Worm (Caenorhabditis elegans) whole organism, late embryonic: ENCODE data around the gene F46C5.7.

ENCODE experiments used
- ama-1 ChIP-seq: fragments of 150-350 bp; optimal IDR thresholded peaks from 2 replicates; lab custom pipeline; 2014
- ceh-19 ChIP-seq: fragments of 200-800 bp; sonication (Bioruptor generic); optimal IDR thresholded peaks from 2 replicates; lab custom pipeline; 2018; ENCODE audit warnings: mild to moderate bottlenecking, missing genetic modification characterization, missing compliant biosample characterization
- ceh-22 ChIP-seq: sonication (generic microtip); optimal IDR thresholded peaks from 2 replicates; lab custom pipeline; 2017; ENCODE audit warnings: missing biosample characterization, missing genetic modification characterization
- lin-11 ChIP-seq: fragments of 200-800 bp; sonication (Bioruptor generic); optimal IDR thresholded peaks from 2 replicates; lab custom pipeline; 2018; ENCODE audit warnings: mild to moderate bottlenecking, missing genetic modification characterization, missing compliant biosample characterization
- odd-2 ChIP-seq: sonication (generic microtip); optimal IDR thresholded peaks from 2 replicates; lab custom pipeline; 2017; ENCODE audit warnings: antibody characterized with exemption, mild to moderate bottlenecking, missing genetic modification characterization, missing compliant biosample characterization
- pha-4 ChIP-seq: fragments of 150-350 bp; optimal IDR thresholded peaks from 2 replicates; lab custom pipeline; 2018; ENCODE audit warnings: missing biosample characterization, missing genetic modification reagents, missing genetic modification characterization
- pqm-1 ChIP-seq: sonication (generic microtip); optimal IDR thresholded peaks from 2 replicates; lab custom pipeline; 2016; ENCODE audit warnings: missing genetic modification characterization, missing compliant biosample characterization
- tbx-2 ChIP-seq: sonication (generic microtip); optimal IDR thresholded peaks from 2 replicates; lab custom pipeline; 2016; ENCODE audit warnings: missing genetic modification characterization, missing compliant biosample characterization

DNA sequence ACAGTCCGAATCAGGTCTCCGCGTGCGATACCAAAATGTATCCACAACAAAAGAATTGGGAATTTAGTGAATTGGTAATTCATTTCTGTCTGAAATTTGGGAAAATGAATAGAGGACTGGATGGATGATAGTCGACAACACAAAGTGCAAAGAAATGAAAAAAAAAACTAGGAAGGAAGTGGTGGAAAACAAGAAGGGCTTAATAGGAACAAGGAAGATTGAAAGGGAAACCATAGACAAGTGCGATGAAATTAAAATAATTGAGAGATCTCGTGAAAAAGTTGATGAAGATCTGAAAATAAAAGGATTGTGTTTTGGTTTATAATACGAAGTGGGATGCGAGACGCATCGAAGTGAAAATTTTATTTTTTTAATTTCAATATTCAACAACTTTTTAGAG lies 45.1 kb upstream of the F46C5.7 start, which contains the start of gene F07H5.7:
- TF ChIP-seq ama-1 (lab: Kevin White, UChicago) (no peak), odd-2 (tag; lab: Kevin White, UChicago) (no peak), lin-11 (tag; lab: Kevin White, UChicago) (no peak), pqm-1 (tag; lab: Kevin White, UChicago) (no peak), ceh-22 (tag; lab: Kevin White, UChicago) (no peak), ceh-19 (no peak), pha-4 (tag; lab: Kevin White, UChicago) (no peak), tbx-2 (tag; lab: Kevin White, UChicago) (no peak)
